Worm (Caenorhabditis elegans) whole organism, young adult: Measurements from ENCODE around the gene srb-12.

Experiments used
- F33H1.4 ChIP-seq: fragments of 200-800 bp; sonication (Bioruptor generic); IDR thresholded peaks from 2 replicates; pipeline ENCODE4 v1.3.6; 2022; ENCODE audit warnings: missing genetic modification reagents, missing genetic modification characterization, missing compliant biosample characterization
- K12H6.12 ChIP-seq: fragments of 200-800 bp; sonication (Bioruptor generic); optimal IDR thresholded peaks from 2 replicates; lab custom pipeline; 2018; ENCODE audit warnings: mild to moderate bottlenecking, missing genetic modification characterization, missing compliant biosample characterization
- ama-1 ChIP-seq, 3 experiments: fragments of 150-350 bp in 1 of 3; sonication (generic microtip) in 2 of 3; optimal IDR thresholded peaks; 2 replicates each; lab custom pipeline; 2014 to 2018; ENCODE audit warnings: missing biosample characterization in 2 of 3, missing genetic modification characterization in 2 of 3, missing genetic modification reagents in 2 of 3
- aptf-2 ChIP-seq: fragments of 200-800 bp; sonication (Bioruptor generic); conservative IDR thresholded peaks from 2 replicates; pipeline ENCODE4 v1.3.6; 2022; ENCODE audit warnings: missing genetic modification reagents, missing genetic modification characterization, missing compliant biosample characterization
- bed-1 ChIP-seq: fragments of 200-800 bp; sonication (Bioruptor generic); IDR thresholded peaks from 2 replicates; pipeline ENCODE4 v1.3.6; 2022; ENCODE audit warnings: missing genetic modification reagents, missing genetic modification characterization, missing compliant biosample characterization
- egl-18 ChIP-seq: fragments of 200-800 bp; sonication (Bioruptor generic); IDR thresholded peaks from 2 replicates; pipeline ENCODE4 v1.3.6; 2022; ENCODE audit warnings: missing genetic modification reagents, missing genetic modification characterization, missing compliant biosample characterization
- nfya-1 ChIP-seq: sonication (generic microtip); optimal IDR thresholded peaks from 2 replicates; lab custom pipeline; 2017; ENCODE audit warnings: antibody characterized with exemption, missing compliant biosample characterization, missing genetic modification characterization, borderline replicate concordance; ENCODE audit not compliant: insufficient read depth
- repo-1 ChIP-seq: sonication (generic microtip); optimal IDR thresholded peaks from 2 replicates; lab custom pipeline; 2017; ENCODE audit warnings: mild to moderate bottlenecking, missing genetic modification characterization, missing compliant biosample characterization
- snpc-4 ChIP-seq, 5 experiments: fragments of 150-350 bp in 1 of 5; sonication (generic microtip) in 4 of 5; optimal IDR thresholded peaks; 2 replicates each; lab custom pipeline; 2014 to 2018; ENCODE audit warnings: missing genetic modification characterization in 5 of 5, missing biosample characterization in 3 of 5, antibody characterized with exemption in 2 of 5, mild to moderate bottlenecking in 2 of 5, missing compliant biosample characterization in 2 of 5, missing genotype in 2 of 5, moderate library complexity in 2 of 5, missing genetic modification reagents in 1 of 5
- ztf-6 ChIP-seq: fragments of 200-800 bp; sonication (Bioruptor generic); IDR thresholded peaks from 2 replicates; pipeline ENCODE4 v1.3.6; 2022; ENCODE audit warnings: missing genetic modification reagents, missing genetic modification characterization, missing compliant biosample characterization

- TF ChIP-seq snpc-4 (GFP tag; optimal IDR thresholded peaks at IDR 0.05; lab: Kevin White, UChicago), result no peak
- TF ChIP-seq snpc-4 (tag; optimal IDR thresholded peaks at IDR 0.05; lab: Kevin White, UChicago), result no peak
- TF ChIP-seq repo-1 (tag; lab: Kevin White, UChicago), result no peak
- TF ChIP-seq ztf-6 (GFP tag; lab: Robert Waterston, UW), result no peak
- no peak for TF ChIP-seq bed-1 (GFP tag; lab: Robert Waterston, UW)
- no peak for TF ChIP-seq F33H1.4 (GFP tag; lab: Robert Waterston, UW)
- no peak for TF ChIP-seq K12H6.12
- TF ChIP-seq ama-1 (optimal IDR thresholded peaks at IDR 0.05; lab: Kevin White, UChicago), result no peak
- no peak for TF ChIP-seq ama-1 (GFP tag; optimal IDR thresholded peaks at IDR 0.05; lab: Kevin White, UChicago)
- TF ChIP-seq aptf-2 (GFP tag; lab: Robert Waterston, UW), result no peak
- TF ChIP-seq egl-18 (GFP tag; lab: Robert Waterston, UW), result no peak
- no peak for TF ChIP-seq nfya-1 (tag; lab: Kevin White, UChicago)
Observed at ce11 chrII:5157525-5157924, 3.1 kb upstream of the srb-12 start, which contains the start of gene srb-13.
